Worm (Caenorhabditis elegans): Measurements from ENCODE around the gene osta-1.

- TF ChIP-seq aly-2 (tag; optimal IDR thresholded peaks at IDR 0.05) (no peak), F13H6.1 (tag; optimal IDR thresholded peaks at IDR 0.05) (no peak), blmp-1 (tag; optimal IDR thresholded peaks at IDR 0.05; ENCODE audit: insufficient read depth) (no peak)
Observed at ce11 chrII:12685-13084, 6.2 kb downstream of the osta-1 start, which contains the start of gene best-3.
